Worm (Caenorhabditis elegans) whole organism, mixed stage, embryonic: ENCODE measurements around the gene Y54G2A.15.

Experiments used
- flh-1 ChIP-seq: fragments of 200-800 bp; sonication (Bioruptor generic); optimal IDR thresholded peaks from 2 replicates; lab custom pipeline; 2018; ENCODE audit warnings: mild to moderate bottlenecking, missing genetic modification characterization, moderate library complexity, missing compliant biosample characterization
- unc-39 ChIP-seq: fragments of 150-350 bp; optimal IDR thresholded peaks from 2 replicates; lab custom pipeline; 2014; ENCODE audit warnings: missing biosample characterization, missing genetic modification characterization

- TF ChIP-seq flh-1 (GFP tag; lab: Kevin White, UChicago) (no peak), unc-39 (tag; lab: Kevin White, UChicago) (no peak)
These were observed 9.4 kb upstream of the Y54G2A.15 start, which contains the start of gene Y54G2A.49 for ce11 chrIV:2853164-2853563.
